Fruit fly (Drosophila melanogaster): ENCODE results near the gene CG44227.

Gene CG44227

DNA sequence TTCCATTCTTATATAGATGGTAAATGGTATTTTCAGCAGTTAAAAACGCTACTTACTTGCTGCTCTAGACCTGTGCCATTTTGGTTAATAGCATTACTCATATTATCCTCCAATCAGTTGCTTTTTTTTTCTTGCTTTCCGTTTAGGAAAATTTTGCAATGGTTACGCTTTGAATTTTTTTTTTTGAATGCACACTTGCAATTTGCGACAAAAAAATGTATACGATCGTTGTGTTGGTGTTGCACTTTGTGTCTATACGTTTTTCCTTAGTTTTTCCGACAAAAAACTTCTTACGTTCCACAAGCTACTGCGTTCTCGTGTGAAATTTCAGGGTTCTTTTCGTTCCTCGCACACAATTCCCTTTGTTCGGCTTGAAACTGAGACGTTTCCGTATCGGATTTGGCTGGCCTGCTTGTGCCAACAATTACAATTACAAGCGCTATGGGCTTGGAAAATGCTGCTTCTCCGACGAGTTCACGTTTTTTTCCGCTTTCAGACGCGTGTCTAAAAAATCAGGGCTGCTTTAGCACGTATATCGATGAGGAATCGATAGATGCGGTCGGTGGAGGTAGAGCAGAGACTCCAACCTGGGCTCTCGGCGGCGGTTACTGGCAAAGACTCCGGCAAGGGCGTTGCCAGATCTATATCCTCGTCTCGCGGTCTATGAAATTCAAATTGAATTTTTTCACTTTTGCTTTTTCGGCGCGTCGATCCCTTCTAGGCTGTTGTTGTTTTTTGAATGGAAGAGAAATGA is 24.9 kb downstream of the CG44227 start (continued):
- TF ChIP-seq gem (tag; optimal IDR thresholded peaks at IDR 0.05) (peak; percentile 28), Elba2 (GFP tag; optimal IDR thresholded peaks at IDR 0.05) (peak; percentile 2), ranshi (GFP tag; IDR thresholded peaks at IDR 0.05) (0 out of 2 replicates have a peak, but pooled peaks have one; percentile 20), Rfx (GFP tag; IDR thresholded peaks at IDR 0.05) (peak; percentile 83), CG34224 (GFP tag; IDR thresholded peaks at IDR 0.05; ENCODE audit: partially characterized antibody) (peak; percentile 81), az2 (GFP tag; optimal IDR thresholded peaks at IDR 0.05) (no peak), seq (GFP tag; IDR thresholded peaks at IDR 0.05) (no peak; the same call in 1 of the 2 replicates), CG9437 (GFP tag; optimal IDR thresholded peaks at IDR 0.05) (peak; percentile 89), nau (GFP tag; optimal IDR thresholded peaks at IDR 0.05) (no peak), CG9727 (GFP tag; optimal IDR thresholded peaks at IDR 0.05) (peak; percentile 38), CG1792 (GFP tag; optimal IDR thresholded peaks at IDR 0.05) (no peak), gt (GFP tag; IDR thresholded peaks at IDR 0.05) (no peak), Dek (tag; optimal IDR thresholded peaks at IDR 0.05) (peak; percentile 15), en (GFP tag; optimal IDR thresholded peaks at IDR 0.05) (no peak), CTCF (GFP tag; optimal IDR thresholded peaks at IDR 0.05) (peak; percentile 69), Fer2 (tag; optimal IDR thresholded peaks at IDR 0.05) (no peak), Hmx (GFP tag; optimal IDR thresholded peaks at IDR 0.05) (no peak), dmrt99B (tag; optimal IDR thresholded peaks at IDR 0.05) (no peak), CG1233 (GFP tag; optimal IDR thresholded peaks at IDR 0.05) (peak; percentile 17), CG7786 (GFP tag; optimal IDR thresholded peaks at IDR 0.05) (no peak), mam (GFP tag; optimal IDR thresholded peaks at IDR 0.05) (peak; percentile 62), Oaz (GFP tag; IDR thresholded peaks at IDR 0.05) (no peak), lmd (GFP tag; IDR thresholded peaks at IDR 0.05) (peak; percentile 6; the same call in 1 of the 2 replicates), HHEX (GFP tag; optimal IDR thresholded peaks at IDR 0.05) (peak; percentile 50), bsh (GFP tag; optimal IDR thresholded peaks at IDR 0.05) (peak in 1 of 2 experiments; percentile 26), CG10565 (GFP tag; optimal IDR thresholded peaks at IDR 0.05) (no peak), CG12155 (GFP tag; optimal IDR thresholded peaks at IDR 0.05) (peak; percentile 81), CG42726 (GFP tag; IDR thresholded peaks at IDR 0.05; ENCODE audit: partially characterized antibody) (peak; percentile 95), Sin3A (optimal IDR thresholded peaks at IDR 0.05) (peak; percentile 78), odd (GFP tag; optimal IDR thresholded peaks at IDR 0.05) (peak; percentile 21), z (GFP tag; IDR thresholded peaks at IDR 0.05) (no peak), emc (GFP tag; optimal IDR thresholded peaks at IDR 0.05) (peak; percentile 37), bigmax (GFP tag; optimal IDR thresholded peaks at IDR 0.05) (peak; percentile 47), ac (GFP tag; optimal IDR thresholded peaks at IDR 0.05) (no peak), zen2 (GFP tag; IDR thresholded peaks at IDR 0.05; ENCODE audit: partially characterized antibody) (peak; percentile 68; the same call in 2 of the 3 replicates), Meics (GFP tag; optimal IDR thresholded peaks at IDR 0.05) (peak; percentile 67), CG14710 (tag; optimal IDR thresholded peaks at IDR 0.05) (peak; percentile 80), klu (GFP tag; IDR thresholded peaks at IDR 0.05) (no peak), Nf-YC (tag; optimal IDR thresholded peaks at IDR 0.05) (peak; percentile 54), sob (GFP tag; IDR thresholded peaks at IDR 0.05) (peak; percentile 77), Gsc (GFP tag; IDR thresholded peaks at IDR 0.05) (no peak), Ets65A (GFP tag) (peak; percentile 84), hbn (GFP tag; IDR thresholded peaks at IDR 0.05; ENCODE audit: partially characterized antibody) (peak; percentile 70), nmo (GFP tag; optimal IDR thresholded peaks at IDR 0.05) (peak; percentile 64), ken (GFP tag; IDR thresholded peaks at IDR 0.05) (peak; percentile 77), knrl (GFP tag; IDR thresholded peaks at IDR 0.05; ENCODE audit: partially characterized antibody) (peak; percentile 91), CG17829 (tag; optimal IDR thresholded peaks at IDR 0.05) (peak; percentile 80), CG11723 (GFP tag; optimal IDR thresholded peaks at IDR 0.05) (peak; percentile 32), luna (GFP tag; optimal IDR thresholded peaks at IDR 0.05) (peak; percentile 5), schlank (tag; optimal IDR thresholded peaks at IDR 0.05) (peak; percentile 16)
